Worm (Caenorhabditis elegans): ENCODE data around the gene pro-3.

The pro-3 gene

DNA sequence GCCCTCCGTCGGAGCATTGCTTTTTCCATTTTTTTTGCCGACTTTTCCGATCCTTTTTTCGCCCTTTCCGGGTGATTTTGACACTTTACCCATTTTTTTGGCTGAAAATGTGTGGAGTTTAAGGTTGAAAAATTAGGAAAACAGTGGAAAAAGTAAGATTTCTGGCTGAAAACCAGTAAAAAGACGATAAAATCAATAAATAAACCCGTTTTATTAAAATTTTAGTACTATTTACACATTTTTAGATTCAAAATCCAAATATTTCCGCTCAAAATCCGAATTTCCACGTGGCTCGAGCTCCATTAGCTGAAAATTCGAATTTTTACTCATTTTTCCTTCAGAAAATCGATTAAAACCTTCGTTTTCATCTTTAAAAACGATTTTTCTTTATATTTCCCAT, at the start of gene pro-3:
Gene pro-3, minus strand, starts transcription at position 101 of the 400 bp plus-strand sequence.
- TF ChIP-seq ztf-16 (tag; optimal IDR thresholded peaks at IDR 0.05): no peak
- no peak for TF ChIP-seq che-1 (tag; optimal IDR thresholded peaks at IDR 0.05)
- TF ChIP-seq sox-2 (GFP tag; IDR thresholded peaks at IDR 0.05): no peak
- no peak for TF ChIP-seq ceh-24 (tag; optimal IDR thresholded peaks at IDR 0.05)
- TF ChIP-seq madf-2 (tag; optimal IDR thresholded peaks at IDR 0.05): no peak
- no peak for TF ChIP-seq hlh-8 (tag; optimal IDR thresholded peaks at IDR 0.05)
- no peak for TF ChIP-seq elt-2 (tag; optimal IDR thresholded peaks at IDR 0.05)
- no peak for TF ChIP-seq pha-2 (tag; optimal IDR thresholded peaks at IDR 0.05)
- TF ChIP-seq sdc-2 (tag; optimal IDR thresholded peaks at IDR 0.05): no peak
- TF ChIP-seq unc-42 (tag; optimal IDR thresholded peaks at IDR 0.05): no peak
- TF ChIP-seq ceh-30 (tag; optimal IDR thresholded peaks at IDR 0.05): no peak
- no peak for TF ChIP-seq ets-4 (tag; optimal IDR thresholded peaks at IDR 0.05)
- TF ChIP-seq eyg-1 (tag; optimal IDR thresholded peaks at IDR 0.05): no peak
- TF ChIP-seq gmeb-2 (tag; optimal IDR thresholded peaks at IDR 0.05): no peak
- TF ChIP-seq unc-86 (tag; optimal IDR thresholded peaks at IDR 0.05): no peak

DNA sequence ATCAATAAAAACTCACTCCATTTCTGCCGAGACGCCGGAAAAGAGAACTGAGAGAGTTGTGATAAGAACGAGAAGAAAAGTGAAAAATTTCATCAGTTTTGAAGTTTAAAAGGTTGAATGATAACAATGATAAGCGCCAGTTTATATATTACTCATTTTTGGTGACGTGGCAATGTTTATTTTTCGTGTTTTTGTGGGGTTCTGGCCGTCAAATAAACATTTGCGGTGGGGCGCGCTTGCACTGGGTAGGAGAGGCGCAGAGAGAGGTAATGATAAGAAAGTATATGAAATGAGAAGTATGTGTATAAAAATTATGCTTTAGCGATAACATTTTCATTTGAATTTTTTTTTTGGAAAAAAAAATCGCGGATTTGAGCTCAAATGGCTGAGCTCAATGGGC, 40.5 kb upstream of the pro-3 start, which contains the start of gene Y39B6A.5:
Gene Y39B6A.5, minus strand, starts transcription at position 214 of the 400 bp plus-strand sequence.
- no peak for TF ChIP-seq lin-11 (tag; optimal IDR thresholded peaks at IDR 0.05)
- peak; percentile 59 for TF ChIP-seq elt-2 (tag; optimal IDR thresholded peaks at IDR 0.05)

DNA sequence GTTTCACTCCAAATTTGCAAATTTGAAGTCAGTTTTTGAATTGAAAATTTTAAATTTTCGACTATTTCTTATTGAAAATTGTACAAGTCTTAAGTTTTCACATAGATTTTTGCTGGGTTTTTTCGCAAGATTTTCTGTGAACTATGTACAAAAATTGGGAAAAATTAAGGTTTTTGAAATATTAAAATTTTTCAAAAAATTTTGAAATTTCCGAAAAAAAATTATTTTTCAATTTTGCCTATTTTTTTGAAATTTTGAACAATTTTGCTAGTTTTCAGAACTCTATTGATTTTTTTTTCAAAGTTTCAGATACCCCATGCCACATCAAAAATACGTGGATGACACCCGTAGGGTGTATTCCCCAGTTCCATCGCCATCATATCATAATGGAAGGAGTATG, 35.6 kb upstream of the pro-3 start, which contains the start of gene tsp-13:
Gene tsp-13, plus strand, starts transcription at position 301 of the 400 bp plus-strand sequence.
- no peak for TF ChIP-seq eyg-1 (tag; optimal IDR thresholded peaks at IDR 0.05)
- no peak for TF ChIP-seq rnt-1 (tag; optimal IDR thresholded peaks at IDR 0.05)
- no peak for TF ChIP-seq unc-3 (GFP tag; conservative IDR thresholded peaks at IDR 0.05)
- no peak for TF ChIP-seq unc-3 (tag; optimal IDR thresholded peaks at IDR 0.05)
- no peak for TF ChIP-seq elt-2 (tag; optimal IDR thresholded peaks at IDR 0.05)
- TF ChIP-seq pat-9 (tag; optimal IDR thresholded peaks at IDR 0.05): no peak
- TF ChIP-seq pqm-1 (tag; optimal IDR thresholded peaks at IDR 0.05): no peak
- TF ChIP-seq lim-6 (tag; optimal IDR thresholded peaks at IDR 0.05): no peak
- no peak for TF ChIP-seq ttx-3 (tag; optimal IDR thresholded peaks at IDR 0.05)
- TF ChIP-seq ahr-1 (tag; optimal IDR thresholded peaks at IDR 0.05): no peak
- TF ChIP-seq tbx-7 (tag; optimal IDR thresholded peaks at IDR 0.05): no peak
- no peak for TF ChIP-seq pha-2 (tag; optimal IDR thresholded peaks at IDR 0.05)
- TF ChIP-seq nhr-11 (tag; optimal IDR thresholded peaks at IDR 0.05): no peak
- TF ChIP-seq pax-1 (tag; optimal IDR thresholded peaks at IDR 0.05): no peak
- TF ChIP-seq fkh-10 (GFP tag; optimal IDR thresholded peaks at IDR 0.05): no peak
- TF ChIP-seq ceh-31 (tag; optimal IDR thresholded peaks at IDR 0.05): no peak
- no peak for TF ChIP-seq npax-4 (tag; optimal IDR thresholded peaks at IDR 0.05)
- no peak for TF ChIP-seq hlh-15 (tag; optimal IDR thresholded peaks at IDR 0.05)
- no peak for TF ChIP-seq pag-3 (tag; optimal IDR thresholded peaks at IDR 0.05; ENCODE audit: borderline replicate concordance)
- no peak for TF ChIP-seq ama-1 (optimal IDR thresholded peaks at IDR 0.05)

DNA sequence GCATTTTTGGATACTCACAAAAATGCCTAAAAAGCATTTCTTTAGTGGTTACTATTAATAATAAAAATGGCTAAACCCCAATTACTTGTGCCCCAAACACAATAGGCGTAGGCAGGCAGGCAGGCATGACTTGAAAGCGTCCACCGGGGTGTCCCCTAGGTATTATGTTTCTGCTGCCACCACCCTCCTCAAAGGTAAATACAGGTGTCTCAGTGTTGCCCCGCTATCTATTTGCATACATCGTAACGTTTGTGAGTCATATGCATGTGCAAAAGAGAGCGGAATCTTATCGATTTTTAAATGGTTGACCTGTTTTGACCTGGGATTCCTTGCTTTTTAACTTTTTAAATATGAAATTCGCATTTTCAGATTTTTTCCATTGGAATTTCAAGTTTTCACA, 35.0 kb upstream of the pro-3 start:
- TF ChIP-seq mec-3 (tag; optimal IDR thresholded peaks at IDR 0.05; ENCODE audit: borderline replicate concordance): no peak
- TF ChIP-seq unc-55 (GFP tag; optimal IDR thresholded peaks at IDR 0.05): no peak
- no peak for TF ChIP-seq fax-1 (tag; optimal IDR thresholded peaks at IDR 0.05)
- TF ChIP-seq rnt-1 (tag; optimal IDR thresholded peaks at IDR 0.05): no peak
- TF ChIP-seq gmeb-2 (tag; optimal IDR thresholded peaks at IDR 0.05): no peak
- no peak for TF ChIP-seq elt-4 (tag; optimal IDR thresholded peaks at IDR 0.05)
- no peak for TF ChIP-seq hlh-8 (tag; optimal IDR thresholded peaks at IDR 0.05)
- TF ChIP-seq nhr-11 (tag; optimal IDR thresholded peaks at IDR 0.05): no peak
- peak; percentile 53 for TF ChIP-seq ceh-34 (tag; optimal IDR thresholded peaks at IDR 0.05)
- no peak for TF ChIP-seq dve-1 (tag; optimal IDR thresholded peaks at IDR 0.05)
- TF ChIP-seq lin-11 (tag; optimal IDR thresholded peaks at IDR 0.05): no peak
- TF ChIP-seq pha-2 (tag; optimal IDR thresholded peaks at IDR 0.05): peak; percentile 31
- no peak for TF ChIP-seq lim-6 (tag; optimal IDR thresholded peaks at IDR 0.05)
- no peak for TF ChIP-seq ceh-30 (tag; optimal IDR thresholded peaks at IDR 0.05)
- no peak for TF ChIP-seq sdc-2 (tag; optimal IDR thresholded peaks at IDR 0.05)
- no peak for TF ChIP-seq npax-4 (tag; optimal IDR thresholded peaks at IDR 0.05)
- TF ChIP-seq hlh-15 (tag; optimal IDR thresholded peaks at IDR 0.05): no peak
- TF ChIP-seq ceh-18 (tag; optimal IDR thresholded peaks at IDR 0.05): no peak
- TF ChIP-seq unc-3 (GFP tag; conservative IDR thresholded peaks at IDR 0.05): no peak
- no peak for TF ChIP-seq unc-3 (tag; optimal IDR thresholded peaks at IDR 0.05)
- no peak for TF ChIP-seq hlh-30 (tag; optimal IDR thresholded peaks at IDR 0.05; ENCODE audit: insufficient read depth)
- no peak for TF ChIP-seq pha-4 (tag; optimal IDR thresholded peaks at IDR 0.05)
- no peak for TF ChIP-seq tbx-2 (tag; optimal IDR thresholded peaks at IDR 0.05)
- TF ChIP-seq ceh-19 (GFP tag; optimal IDR thresholded peaks at IDR 0.05): peak; percentile 21
- no peak for TF ChIP-seq Y22D7AL.16 (tag; optimal IDR thresholded peaks at IDR 0.05)
- TF ChIP-seq ceh-45 (GFP tag; IDR thresholded peaks at IDR 0.05): no peak
- no peak for TF ChIP-seq K09A11.1 (tag; optimal IDR thresholded peaks at IDR 0.05; ENCODE audit: insufficient read depth)
